Worm (Caenorhabditis elegans) whole organism, L2 larva: ENCODE data around the gene oac-42.

Experiments used
- C34F6.9 ChIP-seq: fragments of 150-350 bp; optimal IDR thresholded peaks from 2 replicates; lab custom pipeline; 2014; ENCODE audit warnings: missing biosample characterization, missing genetic modification characterization
- F13H6.1 ChIP-seq: sonication (generic microtip); optimal IDR thresholded peaks from 2 replicates; lab custom pipeline; 2016; ENCODE audit warnings: missing genetic modification characterization, missing compliant biosample characterization
- R02D3.7 ChIP-seq: fragments of 150-350 bp; optimal IDR thresholded peaks from 2 replicates; lab custom pipeline; 2014; ENCODE audit warnings: missing biosample characterization, missing genetic modification characterization
- Y55F3AM.14 ChIP-seq: fragments of 200-800 bp; sonication (Bioruptor generic); optimal IDR thresholded peaks from 2 replicates; lab custom pipeline; 2018; ENCODE audit warnings: mild to moderate bottlenecking, missing genetic modification characterization, missing compliant biosample characterization
- ZK546.5 ChIP-seq: sonication (generic microtip); optimal IDR thresholded peaks from 2 replicates; lab custom pipeline; 2017; ENCODE audit warnings: missing biosample characterization, missing genetic modification characterization
- alr-1 ChIP-seq: fragments of 150-350 bp; optimal IDR thresholded peaks from 2 replicates; lab custom pipeline; 2014; ENCODE audit warnings: missing biosample characterization, missing genetic modification characterization
- ama-1 ChIP-seq: fragments of 150-350 bp; optimal IDR thresholded peaks from 2 replicates; lab custom pipeline; 2018; ENCODE audit warnings: inconsistent platforms
- blmp-1 ChIP-seq: sonication (generic microtip); optimal IDR thresholded peaks from 2 replicates; lab custom pipeline; 2017; ENCODE audit warnings: missing genetic modification characterization, mild to moderate bottlenecking, missing compliant biosample characterization, antibody characterized with exemption, moderate library complexity; ENCODE audit not compliant: insufficient read depth
- ceh-16 ChIP-seq: fragments of 150-350 bp; optimal IDR thresholded peaks from 2 replicates; lab custom pipeline; 2014; ENCODE audit warnings: missing biosample characterization, missing genetic modification characterization
- ceh-82 ChIP-seq: fragments of 150-350 bp; optimal IDR thresholded peaks from 2 replicates; lab custom pipeline; 2014; ENCODE audit warnings: missing biosample characterization, missing genetic modification characterization
- crh-2 ChIP-seq: sonication (generic microtip); optimal IDR thresholded peaks from 2 replicates; lab custom pipeline; 2017; ENCODE audit warnings: missing biosample characterization, missing genetic modification characterization
- dmd-4 ChIP-seq: sonication (generic microtip); optimal IDR thresholded peaks from 2 replicates; lab custom pipeline; 2017; ENCODE audit warnings: missing biosample characterization, missing genetic modification characterization
- egl-27 ChIP-seq: sonication (generic microtip); optimal IDR thresholded peaks from 3 replicates; lab custom pipeline; 2017; ENCODE audit warnings: missing biosample characterization, missing genetic modification reagents, missing genetic modification characterization
- elt-1 ChIP-seq: fragments of 150-350 bp; optimal IDR thresholded peaks from 2 replicates; lab custom pipeline; 2014; ENCODE audit warnings: missing biosample characterization, missing genetic modification characterization
- elt-3 ChIP-seq: sonication (generic microtip); optimal IDR thresholded peaks from 2 replicates; lab custom pipeline; 2017; ENCODE audit warnings: missing biosample characterization, missing genetic modification characterization
- fos-1 ChIP-seq: fragments of 150-350 bp; optimal IDR thresholded peaks from 2 replicates; lab custom pipeline; 2014; ENCODE audit warnings: missing biosample characterization, missing genetic modification characterization
- gmeb-1 ChIP-seq: fragments of 150-350 bp; optimal IDR thresholded peaks from 2 replicates; lab custom pipeline; 2014; ENCODE audit warnings: missing biosample characterization, missing genetic modification characterization
- lin-11 ChIP-seq: fragments of 150-350 bp; sonication (generic microtip); optimal IDR thresholded peaks from 2 replicates; lab custom pipeline; 2014; ENCODE audit warnings: missing biosample characterization, missing genetic modification characterization, inconsistent platforms, mixed read lengths
- lin-13 ChIP-seq: fragments of 150-350 bp; optimal IDR thresholded peaks from 2 replicates; lab custom pipeline; 2014; ENCODE audit warnings: missing biosample characterization, missing genetic modification reagents, missing genetic modification characterization
- lin-39 ChIP-seq: fragments of 150-350 bp; optimal IDR thresholded peaks from 2 replicates; lab custom pipeline; 2014; ENCODE audit warnings: missing biosample characterization, missing genetic modification reagents, missing genetic modification characterization
- lsy-2 ChIP-seq, 2 experiments: fragments of 150-350 bp in 1 of 2; sonication (generic microtip) in 1 of 2; optimal IDR thresholded peaks; 2 replicates each; lab custom pipeline; 2014 to 2017; ENCODE audit warnings: missing biosample characterization in 2 of 2, missing genetic modification characterization in 2 of 2
- mab-5 ChIP-seq: fragments of 150-350 bp; optimal IDR thresholded peaks from 2 replicates; lab custom pipeline; 2014; ENCODE audit warnings: missing biosample characterization, missing genetic modification characterization
- mbf-1 ChIP-seq: sonication (generic microtip); optimal IDR thresholded peaks from 2 replicates; lab custom pipeline; 2017; ENCODE audit warnings: missing biosample characterization, missing genetic modification characterization
- mdl-1 ChIP-seq, 2 experiments: fragments of 150-350 bp in 1 of 2; sonication (generic microtip) in 1 of 2; optimal IDR thresholded peaks; 2 replicates each; lab custom pipeline; 2017; ENCODE audit warnings: missing biosample characterization in 2 of 2, missing genetic modification characterization in 2 of 2
- nhr-10 ChIP-seq: sonication (generic microtip); optimal IDR thresholded peaks from 2 replicates; lab custom pipeline; 2017; ENCODE audit warnings: missing biosample characterization, missing genetic modification characterization
- nhr-11 ChIP-seq: fragments of 150-350 bp; optimal IDR thresholded peaks from 2 replicates; lab custom pipeline; 2014; ENCODE audit warnings: missing biosample characterization, missing genetic modification characterization
- nhr-12 ChIP-seq: fragments of 150-350 bp; optimal IDR thresholded peaks from 2 replicates; lab custom pipeline; 2014; ENCODE audit warnings: missing biosample characterization, missing genetic modification characterization
- nhr-129 ChIP-seq: fragments of 150-350 bp; optimal IDR thresholded peaks from 2 replicates; lab custom pipeline; 2014; ENCODE audit warnings: missing biosample characterization, missing genetic modification characterization
- nhr-21 ChIP-seq: fragments of 150-350 bp; optimal IDR thresholded peaks from 2 replicates; lab custom pipeline; 2014; ENCODE audit warnings: missing biosample characterization, missing genetic modification characterization
- nhr-23 ChIP-seq: fragments of 150-350 bp; optimal IDR thresholded peaks from 2 replicates; lab custom pipeline; 2014; ENCODE audit warnings: missing biosample characterization, missing genetic modification reagents, missing genetic modification characterization
- nhr-25 ChIP-seq: fragments of 150-350 bp; sonication (generic microtip); optimal IDR thresholded peaks from 3 replicates; lab custom pipeline; 2014; ENCODE audit warnings: missing biosample characterization, missing genetic modification characterization
- nhr-6 ChIP-seq: fragments of 150-350 bp; optimal IDR thresholded peaks from 2 replicates; lab custom pipeline; 2014; ENCODE audit warnings: missing biosample characterization, missing genetic modification characterization
- nhr-77 ChIP-seq: fragments of 150-350 bp; optimal IDR thresholded peaks from 2 replicates; lab custom pipeline; 2014; ENCODE audit warnings: missing biosample characterization, missing genetic modification characterization
- peb-1 ChIP-seq: fragments of 150-350 bp; optimal IDR thresholded peaks from 2 replicates; lab custom pipeline; 2014; ENCODE audit warnings: missing biosample characterization, missing genetic modification characterization
- sem-4 ChIP-seq: fragments of 150-350 bp; optimal IDR thresholded peaks from 2 replicates; lab custom pipeline; 2014; ENCODE audit warnings: missing biosample characterization, missing genetic modification reagents, missing genetic modification characterization
- skn-1 ChIP-seq: sonication (generic microtip); optimal IDR thresholded peaks from 2 replicates; lab custom pipeline; 2017; ENCODE audit warnings: missing biosample characterization, missing genetic modification characterization
- sma-3 ChIP-seq: sonication (generic microtip); optimal IDR thresholded peaks from 2 replicates; lab custom pipeline; 2016; ENCODE audit warnings: missing genetic modification reagents, missing genetic modification characterization, missing compliant biosample characterization
- sma-9 ChIP-seq, 2 experiments: fragments of 150-350 bp in 1 of 2; sonication (generic microtip) in 1 of 2; optimal IDR thresholded peaks; 2 replicates each; lab custom pipeline; 2014 to 2016; ENCODE audit warnings: missing genetic modification characterization in 2 of 2, mild to moderate bottlenecking in 1 of 2, missing biosample characterization in 1 of 2, missing compliant biosample characterization in 1 of 2, missing genetic modification reagents in 1 of 2, moderate library complexity in 1 of 2
- snpc-4 ChIP-seq: fragments of 150-350 bp; optimal IDR thresholded peaks from 2 replicates; lab custom pipeline; 2014; ENCODE audit warnings: missing biosample characterization, missing genetic modification characterization
- unc-39 ChIP-seq: fragments of 150-350 bp; optimal IDR thresholded peaks from 2 replicates; lab custom pipeline; 2014; ENCODE audit warnings: missing biosample characterization, missing genetic modification characterization
- unc-55 ChIP-seq: fragments of 150-350 bp; sonication (generic microtip); optimal IDR thresholded peaks from 3 replicates; lab custom pipeline; 2014; ENCODE audit warnings: missing biosample characterization, missing genetic modification reagents, missing genetic modification characterization
- unc-62 ChIP-seq: fragments of 150-350 bp; optimal IDR thresholded peaks from 2 replicates; lab custom pipeline; 2014; ENCODE audit warnings: missing biosample characterization, missing genetic modification reagents, missing genetic modification characterization
- zag-1 ChIP-seq: fragments of 150-350 bp; optimal IDR thresholded peaks from 2 replicates; lab custom pipeline; 2014; ENCODE audit warnings: missing biosample characterization, missing genetic modification characterization
- ztf-1 ChIP-seq: fragments of 200-800 bp; sonication (Bioruptor generic); conservative IDR thresholded peaks from 2 replicates; pipeline ENCODE4 v1.3.6; 2022; ENCODE audit warnings: missing genetic modification characterization, missing compliant biosample characterization
- ztf-11 ChIP-seq: sonication (generic microtip); optimal IDR thresholded peaks from 2 replicates; lab custom pipeline; 2017; ENCODE audit warnings: missing biosample characterization, missing genetic modification characterization
- ztf-4 ChIP-seq: fragments of 150-350 bp; optimal IDR thresholded peaks from 2 replicates; lab custom pipeline; 2014; ENCODE audit warnings: missing biosample characterization, missing genetic modification characterization

oac-42 gene

ce11 chrV:15880705-15881104 lies 3.9 kb downstream of the oac-42 start:
- TF ChIP-seq ceh-16 (no peak), dmd-4 (tag; lab: Kevin White, UChicago) (no peak), ama-1 (lab: Kevin White, UChicago) (no peak), gmeb-1 (peak; percentile 25), nhr-6 (tag; lab: Kevin White, UChicago) (peak; percentile 14), nhr-129 (tag; lab: Kevin White, UChicago) (peak; percentile 94), ztf-1 (GFP tag; lab: Robert Waterston, UW) (no peak), peb-1 (tag; lab: Kevin White, UChicago) (no peak), ZK546.5 (tag; lab: Kevin White, UChicago) (no peak), ceh-82 (tag; lab: Kevin White, UChicago) (no peak), unc-55 (GFP tag; lab: Kevin White, UChicago) (peak; percentile 57), elt-3 (tag; lab: Kevin White, UChicago) (no peak), nhr-10 (tag; lab: Kevin White, UChicago) (no peak), egl-27 (tag; lab: Kevin White, UChicago) (no peak), lin-11 (tag; lab: Kevin White, UChicago) (no peak), zag-1 (tag; lab: Kevin White, UChicago) (no peak), F13H6.1 (tag; lab: Kevin White, UChicago) (peak; percentile 57), C34F6.9 (tag; lab: Kevin White, UChicago) (peak; percentile 73), ztf-4 (tag; lab: Kevin White, UChicago) (no peak), fos-1 (tag; lab: Kevin White, UChicago) (peak; percentile 85), nhr-11 (tag; lab: Kevin White, UChicago) (no peak), mab-5 (tag; lab: Kevin White, UChicago) (no peak), nhr-25 (peak; percentile 47), elt-1 (tag; lab: Kevin White, UChicago) (no peak), sma-3 (peak; percentile 54), lin-13 (GFP tag; lab: Kevin White, UChicago) (peak; percentile 19), crh-2 (peak; percentile 79), mdl-1 (tag; optimal IDR thresholded peaks at IDR 0.05; lab: Kevin White, UChicago) (no peak), sma-9 (GFP tag; optimal IDR thresholded peaks at IDR 0.05; lab: Kevin White, UChicago) (peak; percentile 10), sma-9 (tag; optimal IDR thresholded peaks at IDR 0.05; lab: Kevin White, UChicago) (no peak), unc-62 (no peak), nhr-12 (tag; lab: Kevin White, UChicago) (no peak), lin-39 (tag; lab: Kevin White, UChicago) (no peak), skn-1 (tag; lab: Kevin White, UChicago) (peak; percentile 98), blmp-1 (tag; lab: Kevin White, UChicago) (peak; percentile 5), nhr-77 (no peak), sem-4 (no peak), snpc-4 (no peak), alr-1 (tag; lab: Kevin White, UChicago) (no peak), Y55F3AM.14 (no peak), R02D3.7 (tag; lab: Kevin White, UChicago) (no peak), unc-39 (no peak), lsy-2 (tag; optimal IDR thresholded peaks at IDR 0.05; lab: Kevin White, UChicago) (peak in 1 of 2 experiments; percentile 9), mbf-1 (tag; lab: Kevin White, UChicago) (no peak), ztf-11 (no peak), nhr-23 (tag; lab: Kevin White, UChicago) (no peak), nhr-21 (tag; lab: Kevin White, UChicago) (peak; percentile 57)

DNA sequence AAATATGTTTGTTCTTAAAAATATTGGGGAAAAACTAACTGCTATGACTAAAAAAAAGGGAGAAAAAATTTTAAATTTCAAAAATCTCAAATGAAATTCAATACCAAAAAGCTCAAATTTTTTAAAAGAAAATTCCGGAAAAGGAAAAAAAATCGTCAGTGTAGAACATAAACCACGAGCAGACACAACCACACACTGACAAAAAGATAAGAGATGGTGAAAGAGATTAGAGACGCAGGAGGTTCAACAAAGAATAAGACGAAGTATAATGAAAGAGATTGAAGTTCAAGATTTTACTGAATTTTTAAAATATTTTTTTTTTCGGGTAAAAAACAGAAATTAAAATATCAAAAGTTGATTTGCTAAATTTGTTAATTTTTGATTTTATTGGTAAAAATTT lies 4.6 kb downstream of the oac-42 start:
- TF ChIP-seq sma-9 (GFP tag; optimal IDR thresholded peaks at IDR 0.05; lab: Kevin White, UChicago) (peak; percentile 20), sma-9 (tag; optimal IDR thresholded peaks at IDR 0.05; lab: Kevin White, UChicago) (no peak), alr-1 (tag; lab: Kevin White, UChicago) (no peak), fos-1 (tag; lab: Kevin White, UChicago) (peak; percentile 76), Y55F3AM.14 (peak; percentile 1), mdl-1 (tag; optimal IDR thresholded peaks at IDR 0.05; lab: Kevin White, UChicago) (no peak)
- TF ChIP-seq, all 48 proteins: peak for 3
